Worm (Caenorhabditis elegans) whole organism, L1 larva: ENCODE results near the gene ZK1307.7.

ENCODE experiments used
- C34B4.2 ChIP-seq: sonication (generic microtip); optimal IDR thresholded peaks from 2 replicates; lab custom pipeline; 2017; ENCODE audit warnings: mild to moderate bottlenecking, missing genetic modification characterization, missing compliant biosample characterization
- F16B12.6 ChIP-seq: fragments of 150-350 bp; optimal IDR thresholded peaks from 2 replicates; lab custom pipeline; 2014; ENCODE audit warnings: missing biosample characterization, missing genetic modification characterization
- aha-1 ChIP-seq: fragments of 150-350 bp; optimal IDR thresholded peaks from 2 replicates; lab custom pipeline; 2014; ENCODE audit warnings: missing biosample characterization, missing genetic modification characterization
- aly-2 ChIP-seq: fragments of 150-350 bp; optimal IDR thresholded peaks from 2 replicates; lab custom pipeline; 2014; ENCODE audit warnings: missing biosample characterization, missing genetic modification characterization
- blmp-1 ChIP-seq: fragments of 150-350 bp; optimal IDR thresholded peaks from 2 replicates; lab custom pipeline; 2014; ENCODE audit warnings: missing biosample characterization, missing genetic modification characterization
- ceh-82 ChIP-seq, 3 experiments: fragments of 150-350 bp in 1 of 3; sonication (generic microtip) in 2 of 3; optimal IDR thresholded peaks; 2 replicates each; lab custom pipeline; 2014 to 2017; ENCODE audit warnings: missing biosample characterization in 3 of 3, missing genetic modification characterization in 3 of 3
- dpl-1 ChIP-seq, 3 experiments: fragments of 150-350 bp in 2 of 3; sonication (generic microtip) in 1 of 3; optimal IDR thresholded peaks; 2 replicates each; lab custom pipeline; 2014 to 2017; ENCODE audit warnings: missing biosample characterization in 3 of 3, missing genetic modification characterization in 3 of 3, missing genetic modification reagents in 3 of 3
- dsc-1 ChIP-seq: sonication (generic microtip); optimal IDR thresholded peaks from 2 replicates; lab custom pipeline; 2016; ENCODE audit warnings: mild to moderate bottlenecking, missing genetic modification characterization, missing compliant biosample characterization
- efl-3 ChIP-seq: fragments of 200-800 bp; sonication (Bioruptor generic); optimal IDR thresholded peaks from 2 replicates; lab custom pipeline; 2018; ENCODE audit warnings: mild to moderate bottlenecking, missing genetic modification characterization, missing compliant biosample characterization
- egl-13 ChIP-seq: sonication (generic microtip); optimal IDR thresholded peaks from 2 replicates; lab custom pipeline; 2016; ENCODE audit warnings: missing genotype, missing genetic modification reagents, missing genetic modification characterization, missing compliant biosample characterization
- egl-27 ChIP-seq, 2 experiments: fragments of 150-350 bp in 1 of 2; sonication (generic microtip); optimal IDR thresholded peaks; 3 replicates each; lab custom pipeline; 2017 to 2018; ENCODE audit warnings: missing biosample characterization in 2 of 2, missing genetic modification characterization in 2 of 2, missing genetic modification reagents in 2 of 2
- elt-2 ChIP-seq: sonication (generic microtip); optimal IDR thresholded peaks from 2 replicates; lab custom pipeline; 2016; ENCODE audit warnings: missing genetic modification characterization, mild to moderate bottlenecking, inconsistent platforms, missing compliant biosample characterization, missing genetic modification reagents
- elt-3 ChIP-seq, 6 experiments: fragments of 150-350 bp in 1 of 6; sonication (generic microtip); optimal IDR thresholded peaks; 2 replicates each; lab custom pipeline; 2017 to 2018; ENCODE audit warnings: missing biosample characterization in 6 of 6, missing genetic modification characterization in 6 of 6, inconsistent platforms in 1 of 6
- fkh-8 ChIP-seq: sonication (generic microtip); optimal IDR thresholded peaks from 2 replicates; lab custom pipeline; 2016; ENCODE audit warnings: mild to moderate bottlenecking, missing genetic modification characterization, missing compliant biosample characterization
- fos-1 ChIP-seq: fragments of 150-350 bp; optimal IDR thresholded peaks from 2 replicates; lab custom pipeline; 2014; ENCODE audit warnings: missing biosample characterization, missing genetic modification characterization
- hlh-17 ChIP-seq: fragments of 200-800 bp; sonication (Bioruptor generic); optimal IDR thresholded peaks from 2 replicates; lab custom pipeline; 2018; ENCODE audit warnings: missing genetic modification characterization, mild to moderate bottlenecking, missing compliant biosample characterization, moderate library complexity, borderline replicate concordance
- hlh-4 ChIP-seq: sonication (generic microtip); optimal IDR thresholded peaks from 2 replicates; lab custom pipeline; 2016; ENCODE audit warnings: mild to moderate bottlenecking, missing genetic modification characterization, missing compliant biosample characterization
- hpl-2 ChIP-seq: fragments of 150-350 bp; optimal IDR thresholded peaks from 2 replicates; lab custom pipeline; 2014; ENCODE audit warnings: missing biosample characterization, missing genetic modification reagents, missing genetic modification characterization
- isw-1 ChIP-seq: fragments of 200-800 bp; sonication (Bioruptor generic); IDR thresholded peaks from 2 replicates; pipeline ENCODE4 v1.3.6; 2022; ENCODE audit warnings: missing genetic modification characterization, missing compliant biosample characterization
- jun-1 ChIP-seq: fragments of 150-350 bp; optimal IDR thresholded peaks from 2 replicates; lab custom pipeline; 2014; ENCODE audit warnings: missing biosample characterization, missing genetic modification reagents, missing genetic modification characterization
- lin-13 ChIP-seq: fragments of 150-350 bp; optimal IDR thresholded peaks from 2 replicates; lab custom pipeline; 2014; ENCODE audit warnings: missing biosample characterization, missing genetic modification reagents, missing genetic modification characterization
- lin-14 ChIP-seq: fragments of 200-800 bp; sonication (Bioruptor generic); optimal IDR thresholded peaks from 2 replicates; lab custom pipeline; 2018; ENCODE audit warnings: mild to moderate bottlenecking, missing genetic modification characterization, moderate library complexity, missing compliant biosample characterization
- lin-35 ChIP-seq, 2 experiments: fragments of 150-350 bp; optimal IDR thresholded peaks; 2 replicates each; lab custom pipeline; 2014; ENCODE audit warnings: missing biosample characterization in 2 of 2, missing genetic modification characterization in 2 of 2, missing genetic modification reagents in 2 of 2
- lin-39 ChIP-seq: fragments of 150-350 bp; optimal IDR thresholded peaks from 2 replicates; lab custom pipeline; 2014; ENCODE audit warnings: missing biosample characterization, missing genetic modification reagents, missing genetic modification characterization
- lsy-2 ChIP-seq, 2 experiments: fragments of 150-350 bp; optimal IDR thresholded peaks; 2 replicates each; lab custom pipeline; 2014; ENCODE audit warnings: missing biosample characterization in 2 of 2, missing genetic modification characterization in 2 of 2
- mdl-1 ChIP-seq, 2 experiments: fragments of 150-350 bp; optimal IDR thresholded peaks; 2 replicates each; lab custom pipeline; 2014 to 2017; ENCODE audit warnings: missing biosample characterization in 2 of 2, missing genetic modification characterization in 2 of 2, inconsistent platforms in 1 of 2
- mep-1 ChIP-seq: fragments of 150-350 bp; optimal IDR thresholded peaks from 2 replicates; lab custom pipeline; 2014; ENCODE audit warnings: missing biosample characterization, missing genetic modification characterization
- nhr-11 ChIP-seq: fragments of 150-350 bp; optimal IDR thresholded peaks from 2 replicates; lab custom pipeline; 2014; ENCODE audit warnings: missing biosample characterization, missing genetic modification characterization
- nhr-19 ChIP-seq: fragments of 200-800 bp; sonication (Bioruptor generic); conservative IDR thresholded peaks from 2 replicates; pipeline ENCODE4 v1.3.6; 2022; ENCODE audit warnings: missing genetic modification characterization, missing compliant biosample characterization
- nhr-20 ChIP-seq: sonication (generic microtip); optimal IDR thresholded peaks from 2 replicates; lab custom pipeline; 2016; ENCODE audit warnings: mild to moderate bottlenecking, missing genetic modification characterization, missing compliant biosample characterization
- nhr-237 ChIP-seq: fragments of 150-350 bp; optimal IDR thresholded peaks from 2 replicates; lab custom pipeline; 2014; ENCODE audit warnings: missing biosample characterization, missing genetic modification characterization
- nhr-28 ChIP-seq: fragments of 150-350 bp; optimal IDR thresholded peaks from 2 replicates; lab custom pipeline; 2014; ENCODE audit warnings: missing biosample characterization, missing genetic modification characterization
- nhr-71 ChIP-seq: sonication (generic microtip); optimal IDR thresholded peaks from 2 replicates; lab custom pipeline; 2016; ENCODE audit warnings: mild to moderate bottlenecking, missing genetic modification characterization, moderate library complexity, missing compliant biosample characterization
- nhr-76 ChIP-seq: sonication (generic microtip); optimal IDR thresholded peaks from 2 replicates; lab custom pipeline; 2017; ENCODE audit warnings: missing biosample characterization, missing genetic modification characterization
- nhr-85 ChIP-seq: sonication (generic microtip); peaks from one replicate; lab custom pipeline; 2016; ENCODE audit warnings: missing genetic modification characterization, inconsistent platforms, missing compliant biosample characterization
- nhr-90 ChIP-seq: sonication (generic microtip); optimal IDR thresholded peaks from 2 replicates; lab custom pipeline; 2016; ENCODE audit warnings: mild to moderate bottlenecking, missing genetic modification characterization, missing compliant biosample characterization; ENCODE audit not compliant: poor library complexity
- pax-3 ChIP-seq: fragments of 200-800 bp; sonication (Bioruptor generic); optimal IDR thresholded peaks from 2 replicates; lab custom pipeline; 2018; ENCODE audit warnings: mild to moderate bottlenecking, missing genetic modification characterization, moderate library complexity, missing compliant biosample characterization
- skn-1 ChIP-seq: fragments of 150-350 bp; optimal IDR thresholded peaks from 2 replicates; lab custom pipeline; 2014; ENCODE audit warnings: missing biosample characterization, missing genetic modification characterization
- snpc-4 ChIP-seq: fragments of 150-350 bp; optimal IDR thresholded peaks from 2 replicates; lab custom pipeline; 2014; ENCODE audit warnings: missing biosample characterization, missing genetic modification characterization
- snu-23 ChIP-seq: sonication (generic microtip); optimal IDR thresholded peaks from 2 replicates; lab custom pipeline; 2016; ENCODE audit warnings: missing genetic modification characterization, missing compliant biosample characterization
- sox-4 ChIP-seq: sonication (generic microtip); optimal IDR thresholded peaks from 2 replicates; lab custom pipeline; 2016; ENCODE audit warnings: missing genetic modification characterization, missing compliant biosample characterization
- swsn-7 ChIP-seq: sonication (generic microtip); optimal IDR thresholded peaks from 2 replicates; lab custom pipeline; 2016; ENCODE audit warnings: missing genetic modification characterization, missing compliant biosample characterization
- unc-86 ChIP-seq: sonication (generic microtip); optimal IDR thresholded peaks from 2 replicates; lab custom pipeline; 2016; ENCODE audit warnings: missing genetic modification characterization, missing compliant biosample characterization
- unc-98 ChIP-seq: fragments of 200-800 bp; sonication (Bioruptor generic); IDR thresholded peaks from 2 replicates; pipeline ENCODE4 v1.3.6; 2022; ENCODE audit warnings: missing genetic modification characterization, missing compliant biosample characterization
- vab-15 ChIP-seq: sonication (generic microtip); optimal IDR thresholded peaks from 2 replicates; lab custom pipeline; 2017; ENCODE audit warnings: missing genotype, mild to moderate bottlenecking, missing genetic modification characterization, missing compliant biosample characterization
- zag-1 ChIP-seq: fragments of 150-350 bp; optimal IDR thresholded peaks from 2 replicates; lab custom pipeline; 2014; ENCODE audit warnings: missing biosample characterization, missing genetic modification characterization

The ZK1307.7 gene

DNA sequence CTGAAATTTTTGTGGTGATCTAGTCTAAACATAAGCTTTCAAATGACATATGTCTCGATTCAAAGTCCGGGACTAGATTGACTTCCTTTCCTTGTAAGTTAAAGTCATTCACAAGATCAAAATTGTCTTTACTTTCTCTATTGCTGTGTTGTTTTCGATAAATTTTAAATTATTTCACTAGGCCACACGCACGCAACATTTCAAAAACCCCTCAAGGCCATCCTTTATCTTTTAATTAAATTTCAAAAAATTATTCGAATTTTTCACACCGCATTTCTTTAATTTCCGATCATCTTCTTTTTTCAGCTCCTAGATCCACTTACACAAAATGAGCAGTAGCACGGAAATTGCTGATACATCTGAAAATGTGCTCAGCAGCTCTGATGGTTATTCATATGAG, at the start of gene ZK1307.7:
TSS of gene ZK1307.7 (plus strand) at position 301 of the 400 bp plus-strand sequence.
- no peak for TF ChIP-seq skn-1
- no peak for TF ChIP-seq isw-1 (GFP tag; lab: Robert Waterston, UW)
- no peak for TF ChIP-seq blmp-1
- TF ChIP-seq elt-2 (tag; lab: Kevin White, UChicago): no peak
- no peak for TF ChIP-seq C34B4.2 (tag; lab: Kevin White, UChicago)
- TF ChIP-seq sox-4 (tag; lab: Kevin White, UChicago): no peak
- no peak for TF ChIP-seq mdl-1 (tag; optimal IDR thresholded peaks at IDR 0.05; lab: Kevin White, UChicago)
- TF ChIP-seq nhr-237 (tag; lab: Kevin White, UChicago): no peak
- TF ChIP-seq efl-3 (GFP tag; lab: Kevin White, UChicago): no peak
- TF ChIP-seq nhr-19 (GFP tag; lab: Robert Waterston, UW): no peak
- no peak for TF ChIP-seq aly-2
- TF ChIP-seq vab-15 (tag; lab: Kevin White, UChicago): no peak
- no peak for TF ChIP-seq nhr-85
- no peak for TF ChIP-seq lin-13
- no peak for TF ChIP-seq snpc-4 (tag; lab: Kevin White, UChicago)
- no peak for TF ChIP-seq lin-39 (tag; lab: Kevin White, UChicago)
- TF ChIP-seq hlh-17 (GFP tag; lab: Kevin White, UChicago): no peak
- TF ChIP-seq dsc-1: no peak
- TF ChIP-seq dpl-1 (GFP tag; optimal IDR thresholded peaks at IDR 0.05; lab: Kevin White, UChicago): no peak

DNA sequence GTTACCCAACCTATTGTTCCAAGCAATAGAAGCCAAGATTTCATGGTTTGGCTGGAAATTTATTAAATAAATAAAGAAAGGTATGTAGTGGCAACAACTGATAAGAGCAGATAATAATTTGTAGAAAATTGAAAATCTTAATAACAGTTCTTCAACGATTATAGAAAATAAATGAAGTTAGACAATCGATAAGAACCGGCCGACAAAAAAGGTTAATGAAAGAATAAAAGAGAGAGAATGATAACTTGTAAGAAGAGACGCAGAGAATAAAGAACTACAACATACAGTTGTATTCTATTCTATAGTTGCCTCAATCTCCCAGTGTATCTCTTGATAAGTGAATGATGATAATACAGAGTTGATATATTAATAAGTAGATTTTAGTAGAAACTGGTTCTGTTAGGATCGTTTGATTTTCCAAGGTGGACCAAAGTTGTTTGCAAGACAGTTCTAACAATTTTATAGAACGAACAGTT, 49.6 kb upstream of the ZK1307.7 start, which contains the start of gene ugt-58:
TSS of gene ugt-58 (minus strand) at position 51 of the 476 bp plus-strand sequence.
- TF ChIP-seq nhr-71 (peak; percentile 42), snu-23 (GFP tag; lab: Kevin White, UChicago) (peak; percentile 27), lin-14 (GFP tag; lab: Kevin White, UChicago) (peak; percentile 20), nhr-28 (tag; lab: Kevin White, UChicago) (peak; percentile 36), lin-35 (GFP tag; optimal IDR thresholded peaks at IDR 0.05; lab: Kevin White, UChicago) (peak in 1 of 2 experiments; percentile 39), skn-1 (peak; percentile 53), nhr-19 (GFP tag; lab: Robert Waterston, UW) (peak; percentile 22), dsc-1 (no peak), unc-98 (GFP tag; lab: Robert Waterston, UW) (no peak), egl-13 (tag; lab: Kevin White, UChicago) (no peak), nhr-20 (tag; lab: Kevin White, UChicago) (peak; percentile 80), elt-3 (tag; optimal IDR thresholded peaks at IDR 0.05; lab: Kevin White, UChicago) (peak in 5 of 6 experiments; percentile 33 to 74 (median 53)), ceh-82 (tag; optimal IDR thresholded peaks at IDR 0.05; lab: Kevin White, UChicago) (no peak), mep-1 (tag; lab: Kevin White, UChicago) (peak; percentile 29), blmp-1 (peak; percentile 23), swsn-7 (tag; lab: Kevin White, UChicago) (no peak), lsy-2 (tag; optimal IDR thresholded peaks at IDR 0.05; lab: Kevin White, UChicago) (peak; percentile 15 to 17), fos-1 (no peak), nhr-85 (peak; percentile 72), elt-2 (tag; lab: Kevin White, UChicago) (peak; percentile 40)

DNA sequence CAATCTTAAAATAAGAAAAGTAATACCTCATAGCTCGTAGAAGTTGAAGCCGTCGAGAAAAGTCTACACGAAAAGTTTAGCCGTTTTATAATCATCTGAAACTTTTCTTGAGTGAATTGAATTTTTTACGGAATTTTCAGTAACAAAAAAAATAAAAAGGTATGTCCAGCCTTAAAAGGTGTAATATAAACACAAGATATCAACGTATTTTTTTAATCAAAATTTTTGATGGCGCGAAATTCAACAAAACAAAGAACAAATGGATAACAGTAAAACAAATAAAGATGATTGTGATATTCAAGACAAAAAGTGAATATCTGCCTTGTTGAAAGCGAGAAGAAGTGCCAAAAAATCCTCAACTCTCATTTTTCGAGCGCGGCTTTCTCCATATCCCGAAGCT, 46.7 kb upstream of the ZK1307.7 start, which contains the start of gene eral-1:
TSS of gene eral-1 (minus strand) at position 101 of the 400 bp plus-strand sequence.
- TF ChIP-seq egl-27 (tag; optimal IDR thresholded peaks at IDR 0.05; lab: Kevin White, UChicago) (no peak), zag-1 (tag; lab: Kevin White, UChicago) (no peak), efl-3 (GFP tag; lab: Kevin White, UChicago) (no peak), nhr-85 (no peak), nhr-90 (no peak), unc-86 (tag; lab: Kevin White, UChicago) (no peak), fkh-8 (tag; lab: Kevin White, UChicago) (no peak), F16B12.6 (no peak), dsc-1 (no peak), nhr-76 (tag; lab: Kevin White, UChicago) (no peak), pax-3 (tag; lab: Kevin White, UChicago) (no peak), hlh-4 (no peak), hpl-2 (GFP tag; lab: Kevin White, UChicago) (no peak), jun-1 (tag; lab: Kevin White, UChicago) (no peak), aha-1 (no peak), nhr-11 (tag; lab: Kevin White, UChicago) (no peak), lin-39 (tag; lab: Kevin White, UChicago) (no peak), nhr-71 (no peak)
